Worm (Caenorhabditis elegans) whole organism, mixed stage, embryonic: ENCODE results near the gene ZC190.4.

Source experiments
- ces-1 ChIP-seq: fragments of 150-350 bp; optimal IDR thresholded peaks from 2 replicates; lab custom pipeline; 2014; ENCODE audit warnings: missing biosample characterization, missing genetic modification reagents, missing genetic modification characterization
- cnd-1 ChIP-seq: fragments of 200-800 bp; sonication (Bioruptor generic); optimal IDR thresholded peaks from 2 replicates; lab custom pipeline; 2018; ENCODE audit warnings: mild to moderate bottlenecking, missing genetic modification characterization, missing compliant biosample characterization
- elt-3 ChIP-seq: fragments of 150-350 bp; optimal IDR thresholded peaks from 2 replicates; lab custom pipeline; 2014; ENCODE audit warnings: missing biosample characterization, missing genetic modification characterization
- hlh-1 ChIP-seq: fragments of 150-350 bp; optimal IDR thresholded peaks from 2 replicates; lab custom pipeline; 2014; ENCODE audit warnings: missing biosample characterization, missing genetic modification reagents, missing genetic modification characterization
- lsy-2 ChIP-seq: fragments of 150-350 bp; optimal IDR thresholded peaks from 2 replicates; lab custom pipeline; 2014; ENCODE audit warnings: missing biosample characterization, missing genetic modification characterization
- nhr-12 ChIP-seq: fragments of 150-350 bp; optimal IDR thresholded peaks from 2 replicates; lab custom pipeline; 2014; ENCODE audit warnings: missing biosample characterization, missing genetic modification characterization
- nhr-237 ChIP-seq: fragments of 150-350 bp; optimal IDR thresholded peaks from 2 replicates; lab custom pipeline; 2014; ENCODE audit warnings: missing biosample characterization, missing genetic modification characterization
- nhr-28 ChIP-seq: fragments of 150-350 bp; optimal IDR thresholded peaks from 2 replicates; lab custom pipeline; 2014; ENCODE audit warnings: missing biosample characterization, missing genetic modification characterization
- nhr-76 ChIP-seq: sonication (generic microtip); optimal IDR thresholded peaks from 2 replicates; lab custom pipeline; 2017; ENCODE audit warnings: missing biosample characterization, missing genetic modification characterization
- sem-2 ChIP-seq: fragments of 200-800 bp; sonication (Bioruptor generic); optimal IDR thresholded peaks from 2 replicates; lab custom pipeline; 2018; ENCODE audit warnings: mild to moderate bottlenecking, missing genetic modification characterization, missing compliant biosample characterization
- sptf-1 ChIP-seq: sonication (generic microtip); optimal IDR thresholded peaks from 2 replicates; lab custom pipeline; 2017; ENCODE audit warnings: mild to moderate bottlenecking, missing genetic modification characterization, moderate library complexity, missing compliant biosample characterization
- unc-39 ChIP-seq: fragments of 150-350 bp; optimal IDR thresholded peaks from 2 replicates; lab custom pipeline; 2014; ENCODE audit warnings: missing biosample characterization, missing genetic modification characterization
- zip-8 ChIP-seq: fragments of 150-350 bp; optimal IDR thresholded peaks from 2 replicates; lab custom pipeline; 2014; ENCODE audit warnings: missing biosample characterization, missing genetic modification characterization

- TF ChIP-seq elt-3 (tag; lab: Kevin White, UChicago) (no peak), ces-1 (GFP tag; lab: Kevin White, UChicago) (no peak), nhr-12 (tag; lab: Kevin White, UChicago) (no peak), sptf-1 (tag; lab: Kevin White, UChicago) (no peak), lsy-2 (tag; lab: Kevin White, UChicago) (no peak), unc-39 (tag; lab: Kevin White, UChicago) (no peak), nhr-28 (no peak), zip-8 (no peak), sem-2 (no peak), cnd-1 (tag; lab: Kevin White, UChicago) (no peak), nhr-237 (tag; lab: Kevin White, UChicago) (no peak), nhr-76 (tag; lab: Kevin White, UChicago) (no peak), hlh-1 (tag; lab: Kevin White, UChicago) (no peak)
Measured at ce11 chrV:8671568-8672123, 5.8 kb downstream of the ZC190.4 start.
